Worm (Caenorhabditis elegans): ENCODE measurements around the gene pqn-75.

- TF ChIP-seq daf-12 (tag; optimal IDR thresholded peaks at IDR 0.05) (no peak), lin-39 (tag; optimal IDR thresholded peaks at IDR 0.05) (no peak), tra-1 (GFP tag; IDR thresholded peaks at IDR 0.05) (0 out of 2 replicates have a peak, but pooled peaks have one; percentile 38), dmd-6 (GFP tag; IDR thresholded peaks at IDR 0.05) (peak; percentile 70), unc-39 (tag; optimal IDR thresholded peaks at IDR 0.05) (no peak), F37D6.2 (tag; optimal IDR thresholded peaks at IDR 0.05) (peak; percentile 68), nhr-111 (GFP tag; optimal IDR thresholded peaks at IDR 0.05) (no peak), ceh-44 (GFP tag; IDR thresholded peaks at IDR 0.05) (0 out of 2 replicates have a peak, but pooled peaks have one; percentile 10), skn-1 (tag; optimal IDR thresholded peaks at IDR 0.05) (no peak), lin-13 (GFP tag; optimal IDR thresholded peaks at IDR 0.05) (no peak), ZK546.5 (tag; optimal IDR thresholded peaks at IDR 0.05) (no peak), fkh-10 (GFP tag; optimal IDR thresholded peaks at IDR 0.05) (peak; percentile 30)
These were observed 37.2 kb upstream of the pqn-75 start, which contains the start of gene hlh-30 for ce11 chrIV:4034883-4035282.

Measured in whole organism, L4 larva.